Fruit fly (Drosophila melanogaster) whole organism, adult: ENCODE data around the gene Vps53.

ENCODE experiments used
- CG11617 ChIP-seq: fragments of 200-800 bp; sonication (Bioruptor generic); optimal IDR thresholded peaks from 2 replicates; lab custom pipeline; 2017; ENCODE audit warnings: mild to moderate bottlenecking, missing biosample characterization, missing genetic modification reagents, missing genetic modification characterization
- CG12768 ChIP-seq: fragments of 200-800 bp; sonication (Bioruptor generic); optimal IDR thresholded peaks from 2 replicates; lab custom pipeline; 2017; ENCODE audit warnings: missing biosample characterization, missing genetic modification characterization, mild to moderate bottlenecking, moderate library complexity, missing genetic modification reagents
- CG14711 ChIP-seq: fragments of 200-800 bp; sonication (Bioruptor generic); optimal IDR thresholded peaks from 2 replicates; lab custom pipeline; 2018; ENCODE audit warnings: missing biosample characterization, mild to moderate bottlenecking, missing genetic modification characterization, moderate library complexity
- CG1620 ChIP-seq: fragments of 200-800 bp; sonication (Bioruptor generic); optimal IDR thresholded peaks from 2 replicates; lab custom pipeline; 2016; ENCODE audit warnings: missing biosample characterization, missing genetic modification characterization
- CG33017 ChIP-seq: fragments of 200-800 bp; sonication (Bioruptor generic); optimal IDR thresholded peaks from 2 replicates; lab custom pipeline; 2018; ENCODE audit warnings: missing biosample characterization, mild to moderate bottlenecking, missing genetic modification characterization, moderate library complexity
- CG5204 ChIP-seq: fragments of 200-800 bp; sonication (Bioruptor generic); optimal IDR thresholded peaks from 2 replicates; lab custom pipeline; 2016; ENCODE audit warnings: missing biosample characterization, missing genetic modification characterization
- CG7045 ChIP-seq: fragments of 200-800 bp; sonication (Bioruptor generic); optimal IDR thresholded peaks from 2 replicates; lab custom pipeline; 2017; ENCODE audit warnings: missing biosample characterization, mild to moderate bottlenecking, missing genetic modification characterization
- CG7101 ChIP-seq: fragments of 200-800 bp; sonication (Bioruptor generic); optimal IDR thresholded peaks from 2 replicates; lab custom pipeline; 2018; ENCODE audit warnings: missing biosample characterization, mild to moderate bottlenecking, missing genetic modification characterization, moderate library complexity
- Clk ChIP-seq: fragments of 200-800 bp; sonication (Bioruptor generic); optimal IDR thresholded peaks from 2 replicates; lab custom pipeline; 2017; ENCODE audit warnings: missing biosample characterization, missing genetic modification characterization
- Crg-1 ChIP-seq: fragments of 200-800 bp; sonication (Bioruptor generic); optimal IDR thresholded peaks from 2 replicates; lab custom pipeline; 2016; ENCODE audit warnings: missing biosample characterization, missing genetic modification characterization
- Hr96 ChIP-seq: fragments of 200-800 bp; sonication (Bioruptor generic); optimal IDR thresholded peaks from 2 replicates; lab custom pipeline; 2016; ENCODE audit warnings: missing biosample characterization, missing genetic modification characterization
- Mnt ChIP-seq: fragments of 200-800 bp; sonication (Bioruptor generic); optimal IDR thresholded peaks from 2 replicates; lab custom pipeline; 2016; ENCODE audit warnings: missing biosample characterization, mild to moderate bottlenecking, missing genetic modification characterization
- bab1 ChIP-seq: fragments of 200-800 bp; sonication (Bioruptor generic); optimal IDR thresholded peaks from 3 replicates; lab custom pipeline; 2019; ENCODE audit warnings: missing biosample characterization, mild to moderate bottlenecking, missing genetic modification characterization, moderate library complexity
- cic ChIP-seq: fragments of 200-800 bp; sonication (Bioruptor generic); optimal IDR thresholded peaks from 2 replicates; lab custom pipeline; 2017; ENCODE audit warnings: missing biosample characterization, mild to moderate bottlenecking, missing genetic modification characterization, moderate library complexity
- cnc ChIP-seq, 2 experiments: fragments of >200 bp; optimal IDR thresholded peaks; 2 replicates each; lab custom pipeline; 2017
- kay ChIP-seq: fragments of 200-800 bp; sonication (Bioruptor generic); peaks from one replicate; lab custom pipeline; 2016; ENCODE audit warnings: missing biosample characterization, missing genetic modification characterization, borderline replicate concordance
- ovo ChIP-seq: fragments of 200-800 bp; sonication (Bioruptor generic); optimal IDR thresholded peaks from 2 replicates; lab custom pipeline; 2016; ENCODE audit warnings: missing biosample characterization, missing genetic modification characterization
- pad ChIP-seq: fragments of 200-800 bp; sonication (Bioruptor generic); optimal IDR thresholded peaks from 3 replicates; lab custom pipeline; 2017; ENCODE audit warnings: missing biosample characterization, missing genetic modification characterization, mild to moderate bottlenecking, moderate library complexity, missing genetic modification reagents
- tj ChIP-seq: fragments of 200-800 bp; sonication (Bioruptor generic); optimal IDR thresholded peaks from 3 replicates; lab custom pipeline; 2017; ENCODE audit warnings: missing biosample characterization, mild to moderate bottlenecking, missing genetic modification characterization, moderate library complexity
- toe ChIP-seq: fragments of 200-800 bp; sonication (Bioruptor generic); optimal IDR thresholded peaks from 2 replicates; lab custom pipeline; 2016; ENCODE audit warnings: missing biosample characterization, missing genetic modification characterization

Vps53 gene

dm6 chr2L:4414059-4414458, 28.2 kb upstream of the Vps53 start:
- TF ChIP-seq CG7101 (no peak), CG7045 (GFP tag; lab: Kevin White, UChicago) (no peak)

DNA sequence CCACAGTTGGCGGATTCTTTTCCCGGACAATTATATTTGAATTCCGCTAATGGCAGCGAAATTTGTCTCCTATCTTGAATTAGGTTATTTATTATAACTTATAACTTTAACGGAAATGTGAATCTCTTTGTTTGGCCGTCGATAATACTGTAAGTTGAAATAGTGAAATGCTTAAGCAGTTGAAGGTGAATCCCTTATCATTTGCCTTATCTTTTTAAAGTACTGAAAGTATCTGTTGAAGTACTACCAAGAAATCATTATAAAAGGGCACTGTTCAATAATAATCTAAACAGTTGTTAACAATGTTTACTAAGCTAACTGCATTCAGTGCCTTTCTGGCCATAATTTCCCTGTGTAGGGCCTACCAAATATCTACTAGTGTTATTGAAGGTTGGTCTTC, 25.0 kb upstream of the Vps53 start, which contains the start of gene CG43055:
Gene CG43055, plus strand, starts transcription at position 301 of the 400 bp plus-strand sequence.
- TF ChIP-seq ovo (GFP tag; lab: Kevin White, UChicago): no peak
- no peak for TF ChIP-seq tj (GFP tag; lab: Kevin White, UChicago)
- TF ChIP-seq CG12768 (GFP tag; lab: Kevin White, UChicago): no peak
- no peak for TF ChIP-seq CG7101
- no peak for TF ChIP-seq pad (GFP tag; lab: Kevin White, UChicago)
- TF ChIP-seq cic (GFP tag; lab: Kevin White, UChicago): no peak
- no peak for TF ChIP-seq bab1 (GFP tag; lab: Kevin White, UChicago)
- TF ChIP-seq CG33017 (tag; lab: Kevin White, UChicago): no peak
- TF ChIP-seq Crg-1: no peak
- TF ChIP-seq Clk (GFP tag; lab: Kevin White, UChicago): no peak
- TF ChIP-seq toe (GFP tag; lab: Kevin White, UChicago): no peak
- no peak for TF ChIP-seq kay (GFP tag; lab: Kevin White, UChicago)
- no peak for TF ChIP-seq Mnt (GFP tag; lab: Kevin White, UChicago)
- no peak for TF ChIP-seq CG7045 (GFP tag; lab: Kevin White, UChicago)
- TF ChIP-seq CG1620 (GFP tag; lab: Kevin White, UChicago): no peak
- no peak for TF ChIP-seq cnc (optimal IDR thresholded peaks at IDR 0.05; lab: Kevin White, UChicago)
- no peak for TF ChIP-seq Hr96
- TF ChIP-seq CG5204 (GFP tag; lab: Kevin White, UChicago): no peak

DNA sequence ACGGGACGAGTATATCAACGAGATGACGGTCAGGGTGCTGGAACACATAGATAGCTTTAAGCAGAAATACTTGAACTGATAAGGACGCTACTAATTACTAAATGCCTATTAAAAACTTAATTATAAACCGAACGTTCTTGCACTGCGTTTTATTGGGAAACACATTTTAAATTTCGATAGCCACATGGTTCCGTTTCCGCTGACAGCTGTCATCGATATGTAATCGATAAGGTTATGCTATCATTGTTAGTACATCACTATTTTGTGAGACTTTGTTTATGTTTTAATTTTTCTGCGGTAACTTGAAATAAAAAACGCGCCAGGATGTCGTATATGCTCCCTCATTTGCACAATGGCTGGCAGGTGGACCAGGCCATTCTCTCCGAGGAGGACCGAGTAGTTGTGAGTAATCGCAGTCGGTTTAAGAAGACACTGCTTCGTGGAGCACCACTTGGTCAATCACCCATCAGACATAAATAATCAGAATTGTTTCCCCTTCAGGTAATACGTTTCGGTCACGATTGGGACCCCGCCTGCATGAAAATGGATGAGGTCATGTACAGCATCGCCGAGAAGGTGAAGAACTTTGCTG, 17.2 kb upstream of the Vps53 start, which contains the start of gene Dim1:
Gene Dim1, plus strand, starts transcription at position 239 of the 592 bp plus-strand sequence.
- TF ChIP-seq CG7045 (GFP tag; lab: Kevin White, UChicago): no peak
- TF ChIP-seq bab1 (GFP tag; lab: Kevin White, UChicago): peak; percentile 70
- peak; percentile 8 for TF ChIP-seq CG33017 (tag; lab: Kevin White, UChicago)
- TF ChIP-seq cic (GFP tag; lab: Kevin White, UChicago): no peak
- no peak for TF ChIP-seq Clk (GFP tag; lab: Kevin White, UChicago)
- peak; percentile 18 for TF ChIP-seq CG11617
- peak; percentile 28 for TF ChIP-seq Hr96

- TF ChIP-seq Mnt (GFP tag; lab: Kevin White, UChicago) (no peak), CG7045 (GFP tag; lab: Kevin White, UChicago) (no peak), kay (GFP tag; lab: Kevin White, UChicago) (no peak), Crg-1 (no peak), CG14711 (tag; lab: Kevin White, UChicago) (no peak), Hr96 (no peak), cic (GFP tag; lab: Kevin White, UChicago) (no peak), CG12768 (GFP tag; lab: Kevin White, UChicago) (no peak), pad (GFP tag; lab: Kevin White, UChicago) (no peak), tj (GFP tag; lab: Kevin White, UChicago) (no peak), toe (GFP tag; lab: Kevin White, UChicago) (no peak), Clk (GFP tag; lab: Kevin White, UChicago) (no peak), CG1620 (GFP tag; lab: Kevin White, UChicago) (no peak), CG33017 (tag; lab: Kevin White, UChicago) (no peak), cnc (optimal IDR thresholded peaks at IDR 0.05; lab: Kevin White, UChicago) (no peak), CG5204 (GFP tag; lab: Kevin White, UChicago) (no peak), bab1 (GFP tag; lab: Kevin White, UChicago) (no peak), CG7101 (no peak), CG11617 (no peak), ovo (GFP tag; lab: Kevin White, UChicago) (no peak)
Observed at dm6 chr2L:4400653-4401052, 14.8 kb upstream of the Vps53 start, which contains the start of gene CG33003. Gene CG33003 (plus strand): TSS chr2L:4400953.

- peak; percentile 43 for TF ChIP-seq CG11617
- TF ChIP-seq CG5204 (GFP tag; lab: Kevin White, UChicago): peak; percentile 62
- TF ChIP-seq cic (GFP tag; lab: Kevin White, UChicago): no peak
- TF ChIP-seq pad (GFP tag; lab: Kevin White, UChicago): no peak
- TF ChIP-seq toe (GFP tag; lab: Kevin White, UChicago): peak; percentile 72
- TF ChIP-seq Hr96: peak; percentile 68
- TF ChIP-seq CG33017 (tag; lab: Kevin White, UChicago): no peak
- TF ChIP-seq CG1620 (GFP tag; lab: Kevin White, UChicago): peak; percentile 7
- TF ChIP-seq CG7045 (GFP tag; lab: Kevin White, UChicago): no peak
- peak; percentile 5 for TF ChIP-seq bab1 (GFP tag; lab: Kevin White, UChicago)
- no peak for TF ChIP-seq cnc (optimal IDR thresholded peaks at IDR 0.05; lab: Kevin White, UChicago)
- peak; percentile 53 for TF ChIP-seq tj (GFP tag; lab: Kevin White, UChicago)
- peak; percentile 33 for TF ChIP-seq CG14711 (tag; lab: Kevin White, UChicago)
Observed at dm6 chr2L:4393842-4394421, 8.1 kb upstream of the Vps53 start, which contains the start of gene CG3652. Gene CG3652 (minus strand): TSS chr2L:4393876.
